Worm (Caenorhabditis elegans) whole organism, early embryonic: ENCODE results near the gene C33D9.13.

Experiments used
- aly-1 ChIP-seq: sonication (generic microtip); optimal IDR thresholded peaks from 2 replicates; lab custom pipeline; 2016; ENCODE audit warnings: missing genetic modification characterization, missing compliant biosample characterization
- ama-1 ChIP-seq: fragments of 150-350 bp; optimal IDR thresholded peaks from 2 replicates; lab custom pipeline; 2014
- ceh-36 ChIP-seq: sonication (generic microtip); optimal IDR thresholded peaks from 2 replicates; lab custom pipeline; 2016; ENCODE audit warnings: missing genetic modification characterization, inconsistent platforms, missing compliant biosample characterization
- ets-7 ChIP-seq: sonication (generic microtip); optimal IDR thresholded peaks from 2 replicates; lab custom pipeline; 2016; ENCODE audit warnings: missing genotype, missing genetic modification characterization, missing compliant biosample characterization
- flt-1 ChIP-seq: fragments of 200-800 bp; sonication (Bioruptor generic); IDR thresholded peaks from 2 replicates; pipeline ENCODE4 v1.3.6; 2022; ENCODE audit warnings: missing genetic modification characterization, missing compliant biosample characterization
- hnd-1 ChIP-seq: sonication (generic microtip); optimal IDR thresholded peaks from 2 replicates; lab custom pipeline; 2016; ENCODE audit warnings: missing genetic modification characterization, missing compliant biosample characterization
- pes-1 ChIP-seq: fragments of 200-800 bp; sonication (Bioruptor generic); IDR thresholded peaks from 2 replicates; pipeline ENCODE4 v1.3.6; 2022; ENCODE audit warnings: missing genetic modification reagents, missing genetic modification characterization, missing compliant biosample characterization
- scrt-1 ChIP-seq: fragments of 200-800 bp; sonication (Bioruptor generic); IDR thresholded peaks from 2 replicates; pipeline ENCODE4 v1.3.6; 2022; ENCODE audit warnings: missing genetic modification characterization, missing compliant biosample characterization
- sea-1 ChIP-seq: fragments of 200-800 bp; sonication (Bioruptor generic); conservative IDR thresholded peaks from 2 replicates; pipeline ENCODE4 v1.3.6; 2022; ENCODE audit warnings: missing genetic modification characterization, missing compliant biosample characterization
- tbx-11 ChIP-seq: fragments of 200-800 bp; sonication (Bioruptor generic); IDR thresholded peaks from 2 replicates; pipeline ENCODE4 v1.3.6; 2022; ENCODE audit warnings: missing genetic modification characterization, missing compliant biosample characterization
- tbx-37 ChIP-seq: fragments of 200-800 bp; sonication (Bioruptor generic); conservative IDR thresholded peaks from 2 replicates; pipeline ENCODE4 v1.3.6; 2022; ENCODE audit warnings: missing genetic modification reagents, missing genetic modification characterization, missing compliant biosample characterization

- TF ChIP-seq flt-1, result no peak
- no peak for TF ChIP-seq ets-7
- TF ChIP-seq sea-1 (GFP tag; lab: Robert Waterston, UW), result no peak
- no peak for TF ChIP-seq hnd-1 (tag; lab: Kevin White, UChicago)
- TF ChIP-seq tbx-11 (GFP tag; lab: Robert Waterston, UW), result no peak
- TF ChIP-seq ama-1, result no peak
- no peak for TF ChIP-seq ceh-36 (tag; lab: Kevin White, UChicago)
- TF ChIP-seq tbx-37 (GFP tag; lab: Robert Waterston, UW), result no peak
- no peak for TF ChIP-seq aly-1 (tag; lab: Kevin White, UChicago)
- TF ChIP-seq scrt-1 (GFP tag; lab: Robert Waterston, UW), result no peak
- no peak for TF ChIP-seq pes-1 (GFP tag; lab: Robert Waterston, UW)
These were observed 7.7 kb upstream of the C33D9.13 start, which contains the start of gene C33D9.3 for ce11 chrIV:8792808-8793207.
